Worm (Caenorhabditis elegans) whole organism, late embryonic: Measurements from ENCODE around the gene asp-18.

Source experiments
- C38D4.7 ChIP-seq: fragments of 200-800 bp; sonication (Bioruptor generic); optimal IDR thresholded peaks from 2 replicates; lab custom pipeline; 2018; ENCODE audit warnings: mild to moderate bottlenecking, missing genetic modification characterization, moderate library complexity, missing compliant biosample characterization
- ama-1 ChIP-seq: fragments of 150-350 bp; optimal IDR thresholded peaks from 2 replicates; lab custom pipeline; 2014
- fkh-10 ChIP-seq: fragments of 150-350 bp; optimal IDR thresholded peaks from 2 replicates; lab custom pipeline; 2014; ENCODE audit warnings: missing biosample characterization, missing genetic modification reagents, missing genetic modification characterization
- unc-55 ChIP-seq: sonication (generic microtip); optimal IDR thresholded peaks from 2 replicates; lab custom pipeline; 2017; ENCODE audit warnings: missing biosample characterization, missing genetic modification reagents, missing genetic modification characterization

ce11 chrV:18695469-18695868 lies 36.0 kb downstream of the asp-18 start:
- TF ChIP-seq fkh-10 (GFP tag; lab: Kevin White, UChicago) (no peak), ama-1 (lab: Kevin White, UChicago) (no peak), unc-55 (no peak), C38D4.7 (GFP tag; lab: Kevin White, UChicago) (no peak)
